Fruit fly (Drosophila melanogaster): Measurements from ENCODE around the gene Toll-6.

Toll-6 gene

DNA sequence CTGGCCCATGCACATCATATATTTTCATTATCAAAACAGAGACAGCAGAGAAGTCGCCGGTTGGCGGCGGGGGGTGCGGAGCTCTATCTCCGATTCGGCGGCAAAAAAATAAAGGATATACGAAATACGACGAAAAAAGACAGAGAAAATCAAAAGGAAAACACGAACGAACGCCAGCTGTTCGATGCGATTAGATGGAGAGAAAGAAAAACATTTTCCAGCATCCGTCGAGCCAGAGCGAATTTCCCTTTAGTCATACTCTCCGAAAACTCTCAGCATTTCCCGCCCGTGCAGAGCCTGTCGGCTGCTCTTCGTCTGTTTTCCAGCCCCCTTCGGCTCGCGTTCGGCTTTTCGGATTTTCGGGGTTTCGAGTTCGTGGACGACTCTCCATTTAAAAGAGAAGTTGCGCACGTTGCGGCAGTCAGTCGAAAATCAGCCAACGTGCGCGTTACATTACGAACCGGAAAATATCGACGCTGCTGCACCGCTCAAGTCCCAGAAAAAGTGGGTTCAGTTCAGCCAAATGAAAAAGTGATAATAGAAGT is at the start of gene Toll-6 (continued):
- TF ChIP-seq ken (GFP tag; IDR thresholded peaks at IDR 0.05) (no peak), Meics (GFP tag; optimal IDR thresholded peaks at IDR 0.05) (no peak), CG14710 (tag; optimal IDR thresholded peaks at IDR 0.05) (no peak), Stat92E (GFP tag; optimal IDR thresholded peaks at IDR 0.05) (peak in 1 of 3 experiments; percentile 72), CG32532 (GFP tag; IDR thresholded peaks at IDR 0.05) (0 out of 2 replicates have a peak, but pooled peaks have one; percentile 5), al (GFP tag; IDR thresholded peaks at IDR 0.05) (no peak), ssp (GFP tag; IDR thresholded peaks at IDR 0.05) (no peak), CG15696 (tag; optimal IDR thresholded peaks at IDR 0.05) (no peak), CG8089 (GFP tag; optimal IDR thresholded peaks at IDR 0.05) (no peak), ham (GFP tag; IDR thresholded peaks at IDR 0.05) (no peak), crp (GFP tag; optimal IDR thresholded peaks at IDR 0.05) (peak in 1 of 2 experiments; percentile 50), CG2875 (GFP tag; optimal IDR thresholded peaks at IDR 0.05) (no peak), CG3726 (GFP tag; IDR thresholded peaks at IDR 0.05) (no peak), CG2889 (GFP tag; IDR thresholded peaks at IDR 0.05) (no peak), cwo (GFP tag; optimal IDR thresholded peaks at IDR 0.05) (no peak), Spps (tag; optimal IDR thresholded peaks at IDR 0.05) (no peak), sens (GFP tag) (peak; percentile 77), CG9437 (GFP tag; optimal IDR thresholded peaks at IDR 0.05) (no peak), twi (tag; optimal IDR thresholded peaks at IDR 0.05) (no peak), unc-4 (GFP tag; IDR thresholded peaks at IDR 0.05; ENCODE audit: partially characterized antibody) (no peak), mirr (GFP tag; optimal IDR thresholded peaks at IDR 0.05) (no peak), sim (GFP tag; IDR thresholded peaks at IDR 0.05) (no peak), h (optimal IDR thresholded peaks at IDR 0.05) (no peak), psq (GFP tag; optimal IDR thresholded peaks at IDR 0.05) (no peak), otp (GFP tag; IDR thresholded peaks at IDR 0.05) (no peak), Side (GFP tag; optimal IDR thresholded peaks at IDR 0.05) (no peak), Drgx (GFP tag; IDR thresholded peaks at IDR 0.05) (no peak), tin (GFP tag; optimal IDR thresholded peaks at IDR 0.05) (no peak), ftz-f1 (GFP tag; optimal IDR thresholded peaks at IDR 0.05) (no peak), Dad (GFP tag; optimal IDR thresholded peaks at IDR 0.05) (no peak), Dek (tag; optimal IDR thresholded peaks at IDR 0.05) (no peak), CG8290 (GFP tag; optimal IDR thresholded peaks at IDR 0.05) (no peak), CG8290 (tag; optimal IDR thresholded peaks at IDR 0.05) (no peak), Adf1 (GFP tag; IDR thresholded peaks at IDR 0.05) (no peak), CG15479 (GFP tag; optimal IDR thresholded peaks at IDR 0.05) (peak; percentile 75), CG14860 (GFP tag; IDR thresholded peaks at IDR 0.05; ENCODE audit: partially characterized antibody) (0 out of 3 replicates have a peak, but pooled peaks have one; percentile 31), btn (GFP tag; optimal IDR thresholded peaks at IDR 0.05) (no peak), CG17829 (tag; optimal IDR thresholded peaks at IDR 0.05) (peak; percentile 42), CG4404 (GFP tag; IDR thresholded peaks at IDR 0.05) (no peak), fu2 (GFP tag; optimal IDR thresholded peaks at IDR 0.05) (no peak), CG14667 (GFP tag; IDR thresholded peaks at IDR 0.05) (no peak), Sin3A (optimal IDR thresholded peaks at IDR 0.05) (no peak), CG7928 (GFP tag; optimal IDR thresholded peaks at IDR 0.05) (no peak), pros (GFP tag; optimal IDR thresholded peaks at IDR 0.05) (peak; percentile 94), CG12155 (GFP tag; optimal IDR thresholded peaks at IDR 0.05) (no peak), D19A (tag; optimal IDR thresholded peaks at IDR 0.05) (no peak), cad (GFP tag; optimal IDR thresholded peaks at IDR 0.05) (no peak), CG2202 (tag; optimal IDR thresholded peaks at IDR 0.05) (no peak), CG6854 (GFP tag; optimal IDR thresholded peaks at IDR 0.05) (no peak), Hsf (GFP tag; optimal IDR thresholded peaks at IDR 0.05) (no peak), corto (GFP tag; optimal IDR thresholded peaks at IDR 0.05) (no peak), Chrac-16 (GFP tag; optimal IDR thresholded peaks at IDR 0.05) (no peak)

Measured in whole organism, embryonic.